Worm (Caenorhabditis elegans): Measurements from ENCODE around the gene hira-1.

Gene hira-1

DNA sequence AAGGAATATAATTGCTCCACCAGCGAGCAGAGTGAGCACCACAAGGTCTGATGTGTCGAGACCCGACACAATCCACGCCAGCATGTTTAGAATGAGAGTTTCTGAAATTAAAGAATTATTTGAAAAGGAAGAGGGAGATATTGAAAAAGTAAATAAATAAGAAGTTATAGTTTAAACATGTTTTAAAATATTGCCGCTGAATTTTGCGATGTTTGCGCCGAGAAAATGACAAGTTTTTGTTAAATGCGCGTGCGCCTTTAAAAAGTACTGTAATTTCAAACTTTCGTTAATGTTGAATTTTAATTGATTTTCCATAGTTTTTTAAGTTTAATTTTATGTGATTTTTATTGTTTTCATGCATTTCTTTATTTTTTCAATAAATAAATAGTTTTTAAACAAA is 8.7 kb downstream of the hira-1 start, which contains the start of gene emb-8:
emb-8 (minus strand) TSS at position 101 of the 400 bp plus-strand sequence.
- no peak for TF ChIP-seq unc-62 (GFP tag; optimal IDR thresholded peaks at IDR 0.05)

DNA sequence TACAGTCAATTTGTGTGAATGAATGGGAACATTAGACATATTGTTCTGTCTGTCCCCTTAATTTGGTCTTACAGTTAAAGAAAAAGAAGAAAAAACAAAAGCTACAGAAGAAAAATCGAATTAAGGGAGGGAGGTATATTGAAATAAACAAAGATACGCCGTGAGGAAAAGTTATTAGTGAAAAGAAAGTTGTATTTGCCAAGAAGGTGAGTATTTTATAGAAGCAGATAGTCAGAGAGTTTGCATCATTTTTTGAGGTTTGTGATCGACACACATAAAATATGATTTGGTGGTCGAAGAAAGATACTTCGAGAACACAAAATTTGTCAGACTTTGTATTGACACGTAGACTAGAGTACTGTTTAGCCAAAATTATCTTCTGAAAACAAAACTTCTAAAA is 9.4 kb downstream of the hira-1 start:
- no peak for TF ChIP-seq unc-62 (GFP tag; optimal IDR thresholded peaks at IDR 0.05)

DNA sequence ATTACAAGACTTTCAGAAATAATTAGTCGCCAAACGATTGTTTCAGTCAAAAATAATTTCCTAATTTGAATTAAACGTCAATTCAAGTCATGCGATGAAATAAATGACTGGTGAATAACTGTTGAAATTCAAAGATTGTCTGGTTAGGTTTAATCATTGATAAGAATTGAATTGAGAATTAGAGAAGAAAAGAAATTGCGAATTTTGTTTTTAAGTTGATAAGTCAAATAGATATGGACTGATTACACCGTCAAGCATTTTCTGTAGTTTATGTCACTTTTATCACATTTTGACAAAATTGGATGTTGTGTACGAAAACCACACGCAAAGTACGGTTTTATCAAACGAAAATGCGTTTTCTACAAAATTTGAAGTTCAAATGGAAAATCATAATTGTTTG is 10.3 kb downstream of the hira-1 start:
- no peak for TF ChIP-seq unc-62 (GFP tag; optimal IDR thresholded peaks at IDR 0.05)

DNA sequence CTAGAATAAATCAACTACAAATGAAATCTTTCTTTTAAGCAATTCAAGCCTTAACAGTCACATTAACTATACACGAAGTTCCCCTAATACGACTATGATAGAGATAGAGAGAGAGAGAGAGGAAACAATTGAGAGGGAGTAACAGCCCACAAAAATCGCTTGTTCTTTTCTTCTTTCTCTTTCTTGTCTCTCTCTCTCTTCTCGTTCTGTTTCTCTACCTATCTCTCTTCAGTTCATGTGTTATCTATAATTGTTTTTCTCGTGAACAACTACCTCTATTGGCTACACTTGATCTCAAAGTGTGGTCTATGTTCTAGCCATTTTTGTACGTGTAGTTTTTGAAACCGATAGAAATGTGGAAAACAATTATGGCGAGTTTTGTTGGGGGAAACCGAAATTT is 11.7 kb downstream of the hira-1 start:
- no peak for TF ChIP-seq unc-62 (GFP tag; optimal IDR thresholded peaks at IDR 0.05)

DNA sequence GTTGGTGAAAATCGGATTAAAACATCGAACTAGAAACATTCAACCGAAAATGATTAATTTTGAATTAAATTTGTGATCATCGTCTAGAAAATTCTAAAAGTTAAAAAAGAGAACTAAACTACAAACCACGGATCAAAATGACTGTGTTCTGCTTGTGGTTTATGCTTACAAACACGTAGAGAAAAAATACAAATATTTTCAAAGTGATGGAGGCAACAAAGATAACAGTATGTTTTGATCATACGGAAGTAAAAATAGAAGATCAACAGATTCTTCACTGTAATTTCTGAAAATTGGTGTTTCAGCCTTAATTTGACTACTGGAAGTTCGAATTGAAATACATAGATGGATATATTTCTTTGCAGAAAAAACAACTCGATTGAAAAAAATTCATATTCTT is 12.4 kb downstream of the hira-1 start:
- no peak for TF ChIP-seq unc-62 (GFP tag; optimal IDR thresholded peaks at IDR 0.05)

ce11 chrIII:5206861-5207414 is 16.0 kb downstream of the hira-1 start, which contains the start of gene morc-1:
Gene morc-1, minus strand, starts transcription at chrIII:5206911.
- TF ChIP-seq unc-62 (GFP tag; optimal IDR thresholded peaks at IDR 0.05) = no peak

ce11 chrIII:5208992-5209391 is 18.1 kb downstream of the hira-1 start, which contains the start of gene syx-16:
Gene syx-16, minus strand, starts transcription at chrIII:5209109.
- no peak for TF ChIP-seq unc-62 (GFP tag; optimal IDR thresholded peaks at IDR 0.05)

ce11 chrIII:5210269-5210668 is 19.3 kb downstream of the hira-1 start:
- no peak for TF ChIP-seq unc-62 (GFP tag; optimal IDR thresholded peaks at IDR 0.05)

- no peak for TF ChIP-seq unc-62 (GFP tag; optimal IDR thresholded peaks at IDR 0.05)
These were observed 23.2 kb downstream of the hira-1 start for ce11 chrIII:5214162-5214561.

DNA sequence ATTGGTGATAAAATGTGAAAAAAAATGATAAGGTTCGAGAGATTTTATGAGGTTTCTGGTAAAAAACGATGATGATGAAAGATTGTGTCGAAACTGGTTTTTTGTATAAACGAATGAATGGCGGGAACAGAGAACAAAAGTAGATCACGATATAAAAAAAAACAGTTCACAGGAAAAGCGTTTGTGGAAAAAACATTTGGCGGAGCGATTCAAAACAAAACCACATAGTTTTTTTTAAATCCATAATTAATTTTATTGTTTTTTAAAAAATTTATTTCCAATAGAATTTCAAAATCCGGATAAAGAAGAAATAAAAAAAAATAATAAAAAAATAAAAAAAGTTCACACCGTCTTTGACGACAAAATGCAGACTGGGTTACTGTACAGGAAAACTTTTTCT is 24.5 kb downstream of the hira-1 start, which contains the start of gene ZC155.4:
ZC155.4 (minus strand) TSS at position 101 of the 400 bp plus-strand sequence.
- no peak for TF ChIP-seq unc-62 (GFP tag; optimal IDR thresholded peaks at IDR 0.05)

DNA sequence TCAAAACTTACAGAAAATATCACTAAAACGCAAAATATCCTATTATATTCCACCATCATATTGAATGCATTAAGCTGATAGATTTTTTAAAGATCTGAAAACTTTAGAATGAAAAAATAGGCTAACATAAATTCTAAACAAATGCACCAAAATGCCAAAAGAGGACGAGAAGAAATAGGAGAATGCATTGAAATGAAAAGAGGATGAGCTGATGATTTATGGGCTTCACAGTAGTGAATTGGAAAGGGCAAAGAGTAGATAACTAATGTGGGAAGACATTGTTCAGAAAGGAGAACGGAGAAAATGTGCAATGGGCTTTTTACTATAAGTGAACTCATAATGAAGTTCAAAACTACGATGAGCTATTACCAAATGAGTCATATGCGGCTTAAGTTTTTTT is 26.6 kb downstream of the hira-1 start, which contains the start of gene cutl-19:
cutl-19 (minus strand) TSS at position 101 of the 400 bp plus-strand sequence.
- TF ChIP-seq unc-62 (GFP tag; optimal IDR thresholded peaks at IDR 0.05) = no peak

ce11 chrIII:5218687-5219086 is 27.8 kb downstream of the hira-1 start, which contains the start of gene ZC155.2:
Gene ZC155.2, plus strand, starts transcription at chrIII:5218987.
- TF ChIP-seq unc-62 (GFP tag; optimal IDR thresholded peaks at IDR 0.05) = no peak

- no peak for TF ChIP-seq unc-62 (GFP tag; optimal IDR thresholded peaks at IDR 0.05)
These were observed 30.9 kb downstream of the hira-1 start for ce11 chrIII:5221820-5222219.

DNA sequence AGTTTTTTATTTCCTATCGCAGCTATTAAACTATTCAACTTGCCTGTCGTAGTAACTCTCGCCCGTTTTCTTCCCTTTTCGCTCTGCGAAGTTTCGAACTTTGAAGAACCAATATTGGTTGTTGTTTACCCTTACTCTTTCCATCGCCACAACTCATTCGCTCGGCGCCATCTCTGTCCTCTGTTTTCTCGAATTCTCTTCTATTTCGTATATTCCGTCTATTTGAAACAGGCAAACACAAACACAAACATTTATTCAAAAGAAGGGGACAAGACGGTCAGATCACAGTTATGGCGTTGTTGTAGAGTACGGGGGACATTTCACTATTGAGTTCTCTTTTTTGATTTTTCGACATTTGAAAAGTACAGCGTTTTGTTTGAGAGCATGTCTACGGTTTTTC is 31.9 kb downstream of the hira-1 start:
- TF ChIP-seq unc-62 (GFP tag; optimal IDR thresholded peaks at IDR 0.05) = no peak

DNA sequence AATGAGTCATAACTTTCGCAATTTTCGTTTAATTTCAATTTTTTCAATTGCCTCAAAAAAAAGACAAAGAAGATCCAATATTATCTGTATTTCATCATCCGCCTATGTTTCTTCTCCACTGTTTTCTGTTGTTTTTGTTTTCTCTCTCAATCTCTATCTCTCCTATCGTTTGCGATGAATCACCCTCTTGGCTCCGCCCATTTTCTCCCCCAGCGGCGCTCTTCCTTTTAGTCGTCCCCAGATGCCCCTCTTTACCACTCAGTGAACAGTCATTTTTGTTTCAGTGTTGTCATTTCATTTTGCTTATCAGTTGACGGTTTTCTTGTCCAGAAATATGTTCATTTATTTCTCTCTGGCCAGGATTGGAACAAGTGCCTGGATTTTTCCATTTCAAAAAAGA is 34.0 kb downstream of the hira-1 start:
- no peak for TF ChIP-seq unc-62 (GFP tag; optimal IDR thresholded peaks at IDR 0.05)

DNA sequence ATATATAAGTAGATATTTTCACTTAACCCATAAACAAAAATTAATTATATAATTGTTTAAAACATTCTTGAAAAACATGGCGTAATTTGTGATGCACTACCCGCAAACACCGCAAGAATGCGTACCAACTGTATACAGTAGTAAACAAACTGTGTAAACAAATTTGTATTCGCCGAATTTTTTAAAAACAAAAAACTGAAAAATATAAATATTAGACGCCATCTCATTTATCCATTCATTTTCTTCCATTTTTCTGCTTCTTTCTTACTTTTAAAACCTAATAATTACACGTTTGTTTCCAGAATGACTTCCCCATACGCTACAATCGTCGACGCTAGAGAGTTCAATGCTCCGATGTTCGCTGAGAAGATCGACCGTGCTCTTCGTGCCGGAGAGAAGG is 34.4 kb downstream of the hira-1 start, which contains the start of gene nex-1:
nex-1 (plus strand) TSS at position 301 of the 400 bp plus-strand sequence.
- TF ChIP-seq unc-62 (GFP tag; optimal IDR thresholded peaks at IDR 0.05) = no peak

DNA sequence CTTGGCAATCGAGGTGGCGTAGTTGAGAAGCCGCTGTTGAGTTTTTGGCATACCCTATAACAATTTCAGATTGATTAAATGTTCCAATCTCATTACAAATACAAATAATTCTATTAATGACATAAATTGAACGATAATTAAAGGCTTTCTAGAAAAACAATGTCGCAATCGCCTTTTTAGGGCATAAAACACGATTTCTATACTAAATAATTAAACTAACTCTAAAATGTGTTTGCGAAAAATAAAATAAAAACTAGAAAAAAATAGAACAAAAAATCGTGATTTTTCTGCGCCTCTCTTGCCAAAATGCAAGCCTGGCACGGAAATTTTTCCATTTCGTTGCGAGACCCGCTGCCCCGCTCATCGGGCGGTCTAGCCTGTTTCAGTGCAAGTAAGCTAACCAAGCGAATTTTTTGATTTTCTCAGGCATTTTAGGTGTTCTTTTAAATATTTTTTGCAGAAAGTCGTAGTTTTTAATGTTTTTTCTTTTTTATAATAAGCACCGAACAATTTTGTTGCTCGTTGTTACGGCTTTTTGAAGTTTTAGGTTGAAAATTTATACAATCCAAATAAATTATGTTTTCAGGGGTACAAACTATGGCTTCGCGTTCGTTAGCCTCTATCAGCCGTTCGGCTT is 37.0 kb downstream of the hira-1 start, which contains the start of the genes C34E10.12, C34E10.10 and atp-2:
C34E10.12 (minus strand) TSS at position 51 of the 637 bp plus-strand sequence.
C34E10.10 (minus strand) TSS at position 54 of the 637 bp plus-strand sequence.
atp-2 (plus strand) TSS at position 587 of the 637 bp plus-strand sequence.
- no peak for TF ChIP-seq unc-62 (GFP tag; optimal IDR thresholded peaks at IDR 0.05)

All from whole organism, dauer.